Fruit fly (Drosophila melanogaster): Measurements from ENCODE around the gene CG17239.
A peak's percentile ranks its signal among the peaks of the same experiment; 100 is the strongest.

CG17239 gene

dm6 chr2L:2217067-2217684 is 35.0 kb downstream of the CG17239 start, which contains the start of the genes CG15386, CG42371 and mio:
Gene CG15386 (minus strand): TSS chr2L:2217246.
Gene CG42371 (minus strand): TSS chr2L:2217246.
Gene mio (plus strand): TSS chr2L:2217290.
- TF ChIP-seq Mnt (GFP tag; optimal IDR thresholded peaks at IDR 0.05) (peak; percentile 94), CG12768 (GFP tag; optimal IDR thresholded peaks at IDR 0.05) (peak; percentile 27), cic (GFP tag; optimal IDR thresholded peaks at IDR 0.05) (peak; percentile 94), CG33017 (tag; optimal IDR thresholded peaks at IDR 0.05) (peak; percentile 71), CG14711 (tag; optimal IDR thresholded peaks at IDR 0.05) (peak; percentile 47), Hr96 (GFP tag; optimal IDR thresholded peaks at IDR 0.05) (no peak), pad (GFP tag; optimal IDR thresholded peaks at IDR 0.05) (peak; percentile 52), CG5204 (GFP tag; optimal IDR thresholded peaks at IDR 0.05) (no peak), CG7101 (tag; optimal IDR thresholded peaks at IDR 0.05) (peak; percentile 53), bab1 (GFP tag; optimal IDR thresholded peaks at IDR 0.05) (peak; percentile 54), tj (GFP tag; optimal IDR thresholded peaks at IDR 0.05) (peak; percentile 38), CG1620 (GFP tag; optimal IDR thresholded peaks at IDR 0.05) (peak; percentile 32), CG7045 (GFP tag; optimal IDR thresholded peaks at IDR 0.05) (no peak), Crg-1 (GFP tag; optimal IDR thresholded peaks at IDR 0.05) (peak; percentile 66), CG11617 (GFP tag; optimal IDR thresholded peaks at IDR 0.05) (peak; percentile 74)

- TF ChIP-seq cnc (optimal IDR thresholded peaks at IDR 0.05) (no peak), CG11617 (GFP tag; optimal IDR thresholded peaks at IDR 0.05) (no peak), Crg-1 (GFP tag; optimal IDR thresholded peaks at IDR 0.05) (peak; percentile 18), Mnt (GFP tag; optimal IDR thresholded peaks at IDR 0.05) (peak; percentile 16), CG7101 (tag; optimal IDR thresholded peaks at IDR 0.05) (peak; percentile 64), CG5204 (GFP tag; optimal IDR thresholded peaks at IDR 0.05) (no peak), bab1 (GFP tag; optimal IDR thresholded peaks at IDR 0.05) (peak; percentile 9), ovo (GFP tag; optimal IDR thresholded peaks at IDR 0.05) (no peak), cic (GFP tag; optimal IDR thresholded peaks at IDR 0.05) (peak; percentile 34), pad (GFP tag; optimal IDR thresholded peaks at IDR 0.05) (peak; percentile 28), CG12768 (GFP tag; optimal IDR thresholded peaks at IDR 0.05) (peak; percentile 23), CG7045 (GFP tag; optimal IDR thresholded peaks at IDR 0.05) (no peak), CG33017 (tag; optimal IDR thresholded peaks at IDR 0.05) (peak; percentile 70)
These were observed 36.1 kb downstream of the CG17239 start, which contains the start of gene daed for dm6 chr2L:2216065-2216464. Gene daed (minus strand): TSS chr2L:2216311.

- TF ChIP-seq pad (GFP tag; optimal IDR thresholded peaks at IDR 0.05) (peak; percentile 64), Crg-1 (GFP tag; optimal IDR thresholded peaks at IDR 0.05) (peak; percentile 78), CG14711 (tag; optimal IDR thresholded peaks at IDR 0.05) (peak; percentile 7), Mnt (GFP tag; optimal IDR thresholded peaks at IDR 0.05) (peak; percentile 54), ovo (GFP tag; optimal IDR thresholded peaks at IDR 0.05) (peak; percentile 25), cnc (optimal IDR thresholded peaks at IDR 0.05) (no peak), Clk (GFP tag; optimal IDR thresholded peaks at IDR 0.05) (no peak), bab1 (GFP tag; optimal IDR thresholded peaks at IDR 0.05) (peak; percentile 87), CG33017 (tag; optimal IDR thresholded peaks at IDR 0.05) (no peak), CG11617 (GFP tag; optimal IDR thresholded peaks at IDR 0.05) (peak; percentile 51), kay (GFP tag; ENCODE audit: borderline replicate concordance) (no peak), cic (GFP tag; optimal IDR thresholded peaks at IDR 0.05) (peak; percentile 49), toe (GFP tag; optimal IDR thresholded peaks at IDR 0.05) (no peak), CG7101 (tag; optimal IDR thresholded peaks at IDR 0.05) (peak; percentile 62), CG1620 (GFP tag; optimal IDR thresholded peaks at IDR 0.05) (peak; percentile 42), CG5204 (GFP tag; optimal IDR thresholded peaks at IDR 0.05) (no peak), CG7045 (GFP tag; optimal IDR thresholded peaks at IDR 0.05) (peak; percentile 11), tj (GFP tag; optimal IDR thresholded peaks at IDR 0.05) (no peak), CG12768 (GFP tag; optimal IDR thresholded peaks at IDR 0.05) (peak; percentile 24), Hr96 (GFP tag; optimal IDR thresholded peaks at IDR 0.05) (no peak)
These were observed 38.1 kb downstream of the CG17239 start, which contains the start of the genes Uch and CG34174 for dm6 chr2L:2214004-2214403. Gene Uch (minus strand): TSS chr2L:2214211. Gene CG34174 (plus strand): TSS chr2L:2214266.

- TF ChIP-seq CG7101 (tag; optimal IDR thresholded peaks at IDR 0.05) (peak; percentile 10), Clk (GFP tag; optimal IDR thresholded peaks at IDR 0.05) (no peak), CG33017 (tag; optimal IDR thresholded peaks at IDR 0.05) (peak; percentile 47), CG7045 (GFP tag; optimal IDR thresholded peaks at IDR 0.05) (no peak), tj (GFP tag; optimal IDR thresholded peaks at IDR 0.05) (no peak), CG11617 (GFP tag; optimal IDR thresholded peaks at IDR 0.05) (no peak), Crg-1 (GFP tag; optimal IDR thresholded peaks at IDR 0.05) (no peak), Mnt (GFP tag; optimal IDR thresholded peaks at IDR 0.05) (peak; percentile 2), Hr96 (GFP tag; optimal IDR thresholded peaks at IDR 0.05) (no peak), bab1 (GFP tag; optimal IDR thresholded peaks at IDR 0.05) (no peak), CG5204 (GFP tag; optimal IDR thresholded peaks at IDR 0.05) (no peak), kay (GFP tag; ENCODE audit: borderline replicate concordance) (no peak), CG14711 (tag; optimal IDR thresholded peaks at IDR 0.05) (no peak), cic (GFP tag; optimal IDR thresholded peaks at IDR 0.05) (peak; percentile 61), toe (GFP tag; optimal IDR thresholded peaks at IDR 0.05) (no peak), CG1620 (GFP tag; optimal IDR thresholded peaks at IDR 0.05) (no peak), pad (GFP tag; optimal IDR thresholded peaks at IDR 0.05) (no peak), CG12768 (GFP tag; optimal IDR thresholded peaks at IDR 0.05) (peak; percentile 51), ovo (GFP tag; optimal IDR thresholded peaks at IDR 0.05) (no peak), cnc (optimal IDR thresholded peaks at IDR 0.05) (no peak)
These were observed 39.7 kb downstream of the CG17239 start, which contains the start of gene CG15385 for dm6 chr2L:2212478-2212877. Gene CG15385 (minus strand): TSS chr2L:2212571.

- no peak for TF ChIP-seq ovo (GFP tag; optimal IDR thresholded peaks at IDR 0.05)
These were observed 43.1 kb downstream of the CG17239 start, which contains the start of gene CG33124 for dm6 chr2L:2209002-2209401. Gene CG33124 (minus strand): TSS chr2L:2209102.

- TF ChIP-seq toe (GFP tag; optimal IDR thresholded peaks at IDR 0.05), result no peak
- no peak for TF ChIP-seq cic (GFP tag; optimal IDR thresholded peaks at IDR 0.05)
These were observed 46.1 kb downstream of the CG17239 start, which contains the start of gene CG31668 for dm6 chr2L:2206066-2206465. Gene CG31668 (minus strand): TSS chr2L:2206166.
